Fruit fly (Drosophila melanogaster): ENCODE results near the gene CG15147.

DNA sequence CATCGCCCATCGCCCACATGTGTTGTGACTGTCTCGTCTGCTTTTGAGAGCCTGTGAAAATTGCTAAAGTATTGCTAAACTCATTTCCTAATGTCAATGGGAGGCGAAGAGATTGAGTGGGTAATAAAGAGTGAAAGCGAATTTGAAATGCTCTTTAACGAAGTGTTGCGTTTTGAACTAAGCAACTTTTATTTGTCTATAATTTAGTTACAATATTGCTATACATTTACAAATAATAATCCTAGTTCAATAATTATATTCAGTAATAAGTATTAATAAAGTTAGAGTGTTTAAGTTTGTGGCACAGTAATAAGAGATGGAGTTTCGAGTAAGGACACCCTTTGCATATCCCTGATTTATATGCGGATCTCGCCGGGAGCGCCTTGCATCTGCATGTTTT is 10.7 kb downstream of the CG15147 start:
- TF ChIP-seq dsf (GFP tag; optimal IDR thresholded peaks at IDR 0.05; ENCODE audit: borderline replicate concordance) (no peak), pan (optimal IDR thresholded peaks at IDR 0.05) (no peak), psq (GFP tag; optimal IDR thresholded peaks at IDR 0.05) (no peak), ey (GFP tag; optimal IDR thresholded peaks at IDR 0.05) (no peak), sv (GFP tag; optimal IDR thresholded peaks at IDR 0.05) (no peak), fru (GFP tag; optimal IDR thresholded peaks at IDR 0.05) (no peak), Dfd (GFP tag; optimal IDR thresholded peaks at IDR 0.05) (no peak), Abd-B (GFP tag; optimal IDR thresholded peaks at IDR 0.05) (no peak), Mio (GFP tag; optimal IDR thresholded peaks at IDR 0.05) (no peak), woc (GFP tag; optimal IDR thresholded peaks at IDR 0.05) (no peak), CrebA (GFP tag; optimal IDR thresholded peaks at IDR 0.05; ENCODE audit: borderline replicate concordance) (no peak), CG9705 (GFP tag; optimal IDR thresholded peaks at IDR 0.05) (no peak), Vsx2 (GFP tag; optimal IDR thresholded peaks at IDR 0.05; ENCODE audit: partially characterized antibody) (no peak)

Measured in whole organism, wandering third instar larva.